Fruit fly (Drosophila melanogaster) whole organism, embryonic: ENCODE results near the gene CG32278.

Experiments
- CG8089 ChIP-seq: fragments of 200-800 bp; sonication (Bioruptor generic); optimal IDR thresholded peaks from 3 replicates; lab custom pipeline; 2016; ENCODE audit warnings: missing biosample characterization, missing genetic modification characterization
- E2f1 ChIP-seq: fragments of 200-800 bp; sonication (Bioruptor generic); IDR thresholded peaks from 2 replicates; pipeline ENCODE4 v1.3.6; 2022; ENCODE audit warnings: missing biosample characterization, missing genetic modification characterization
- Hr39 ChIP-seq: fragments of >200 bp; optimal IDR thresholded peaks from 2 replicates; lab custom pipeline; 2017

DNA sequence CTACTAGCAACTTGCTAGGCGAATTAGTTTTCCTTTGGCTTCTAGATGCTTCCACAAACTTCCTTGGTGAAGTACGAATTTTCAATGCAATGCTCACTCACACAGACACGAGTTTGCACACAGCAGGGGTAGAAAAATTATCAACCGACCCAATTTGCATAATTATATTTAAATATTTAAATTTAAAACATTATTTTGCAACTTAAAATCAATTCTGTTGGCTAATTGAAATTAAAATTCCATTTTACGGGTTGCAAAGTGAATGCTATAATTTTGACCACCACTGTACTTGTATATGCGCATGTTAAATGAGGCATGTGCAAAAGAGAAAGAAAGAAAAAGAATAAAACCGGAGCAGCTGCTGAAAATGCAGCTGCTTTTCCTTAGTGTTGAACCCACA lies 25.0 kb downstream of the CG32278 start:
- TF ChIP-seq CG8089 (GFP tag; lab: Kevin White, UChicago) (no peak), E2f1 (peak; percentile 94), Hr39 (lab: Kevin White, UChicago) (no peak)
